Worm (Caenorhabditis elegans): ENCODE results near the gene ags-3.
A peak's percentile ranks its signal among the peaks of the same experiment; 100 is the strongest.

Gene ags-3

DNA sequence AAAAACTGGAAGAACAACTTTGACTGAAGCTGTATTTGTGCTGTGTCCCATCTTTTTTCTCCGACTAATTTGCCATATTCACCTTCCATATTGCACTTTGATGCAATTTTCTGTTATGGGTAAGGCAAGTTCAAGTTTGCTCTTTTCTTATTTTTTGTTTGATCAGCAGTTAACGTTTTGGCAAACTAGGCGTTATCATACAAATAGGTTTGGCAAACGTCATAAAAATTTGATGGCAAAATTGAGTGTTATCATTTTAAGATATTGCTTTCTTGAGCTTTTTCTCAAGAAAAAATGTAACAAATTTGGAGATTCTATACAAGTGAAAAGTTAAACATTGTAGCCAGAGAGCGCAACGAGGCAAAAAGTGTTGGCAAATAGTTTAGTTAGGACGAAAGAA, 41.4 kb downstream of the ags-3 start:
- TF ChIP-seq ceh-91 (GFP tag; IDR thresholded peaks at IDR 0.05) (no peak), nhr-80 (tag; optimal IDR thresholded peaks at IDR 0.05) (peak; percentile 47)

DNA sequence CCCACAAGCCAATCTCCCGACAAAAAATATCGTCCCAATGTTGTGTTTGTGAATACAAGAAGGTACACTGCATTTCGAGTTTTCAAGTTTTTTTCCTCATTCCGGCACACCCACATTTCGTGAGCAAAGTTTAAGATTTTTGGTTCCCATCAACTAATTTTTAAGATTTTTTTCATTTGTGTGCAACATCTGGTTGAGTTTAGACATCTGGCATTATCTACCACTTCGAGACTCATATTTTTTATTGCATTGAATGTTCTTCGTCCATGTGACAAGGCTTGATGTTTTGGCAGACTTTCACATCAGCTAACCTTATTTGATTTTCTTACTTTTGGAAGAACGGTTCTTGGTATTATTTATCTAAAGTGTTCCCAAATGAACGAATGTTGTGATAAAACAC, 43.0 kb downstream of the ags-3 start:
- TF ChIP-seq madf-3 (GFP tag; IDR thresholded peaks at IDR 0.05) (no peak), nhr-90 (tag; optimal IDR thresholded peaks at IDR 0.05) (no peak), egl-44 (GFP tag; IDR thresholded peaks at IDR 0.05) (no peak), C06A6.2 (GFP tag; conservative IDR thresholded peaks at IDR 0.05) (no peak), madf-8 (GFP tag; conservative IDR thresholded peaks at IDR 0.05) (no peak), lin-35 (GFP tag; optimal IDR thresholded peaks at IDR 0.05) (no peak), let-607 (tag; optimal IDR thresholded peaks at IDR 0.05) (no peak), sea-2 (GFP tag; IDR thresholded peaks at IDR 0.05) (no peak), zim-3 (tag; optimal IDR thresholded peaks at IDR 0.05) (no peak), Y79H2A.3 (GFP tag; conservative IDR thresholded peaks at IDR 0.05) (no peak), rec-8 (tag; optimal IDR thresholded peaks at IDR 0.05) (no peak), rcor-1 (GFP tag; IDR thresholded peaks at IDR 0.05) (no peak), nfyb-1 (GFP tag; IDR thresholded peaks at IDR 0.05) (no peak), akir-1 (GFP tag; optimal IDR thresholded peaks at IDR 0.05) (no peak), B0035.1 (tag; optimal IDR thresholded peaks at IDR 0.05) (no peak), Y95B8A.8 (GFP tag; IDR thresholded peaks at IDR 0.05) (no peak), ceh-58 (GFP tag; IDR thresholded peaks at IDR 0.05) (no peak), ztf-26 (tag; optimal IDR thresholded peaks at IDR 0.05) (no peak), mel-28 (tag; optimal IDR thresholded peaks at IDR 0.05; ENCODE audit: borderline replicate concordance) (no peak)

DNA sequence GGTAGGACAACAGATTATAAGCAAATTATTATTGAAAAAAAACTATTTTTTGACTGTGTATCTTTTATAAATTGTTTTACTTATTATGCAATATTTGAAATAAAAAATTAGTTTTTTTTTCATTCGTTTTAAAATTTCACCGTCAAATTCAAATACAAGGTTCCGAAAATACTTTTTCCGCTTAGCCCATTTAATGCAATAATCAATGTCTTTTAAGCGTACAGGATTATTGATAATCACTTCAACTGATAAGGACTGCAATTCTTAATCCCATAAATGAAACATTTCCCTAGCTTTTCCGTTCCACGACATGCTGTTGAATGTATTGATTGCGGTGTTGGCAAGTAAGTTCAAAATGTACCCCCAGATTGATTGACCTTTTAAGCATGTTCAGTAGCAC, 46.4 kb downstream of the ags-3 start, which contains the start of gene nspg-12:
TSS of gene nspg-12 (plus strand) at position 301 of the 400 bp plus-strand sequence.
- TF ChIP-seq ztf-25 (GFP tag; IDR thresholded peaks at IDR 0.05): no peak
- TF ChIP-seq dox-1 (GFP tag; IDR thresholded peaks at IDR 0.05): no peak
- TF ChIP-seq chd-7 (tag; optimal IDR thresholded peaks at IDR 0.05): no peak
- TF ChIP-seq ccch-3 (GFP tag; optimal IDR thresholded peaks at IDR 0.05): no peak
- no peak for TF ChIP-seq madf-10 (tag; optimal IDR thresholded peaks at IDR 0.05)
- no peak for TF ChIP-seq hlh-26 (GFP tag; conservative IDR thresholded peaks at IDR 0.05)
- no peak for TF ChIP-seq lsy-27 (tag; optimal IDR thresholded peaks at IDR 0.05; ENCODE audit: borderline replicate concordance, insufficient read depth)
- TF ChIP-seq rpc-1 (optimal IDR thresholded peaks at IDR 0.05): no peak
- no peak for TF ChIP-seq rpc-1 (tag; optimal IDR thresholded peaks at IDR 0.05)
- no peak for TF ChIP-seq zim-3 (tag; optimal IDR thresholded peaks at IDR 0.05)
- TF ChIP-seq nhr-80 (tag; optimal IDR thresholded peaks at IDR 0.05): no peak
- no peak for TF ChIP-seq Y53F4B.3 (GFP tag; IDR thresholded peaks at IDR 0.05)
- no peak for TF ChIP-seq pbrm-1 (GFP tag; IDR thresholded peaks at IDR 0.05)
- TF ChIP-seq attf-3 (GFP tag; conservative IDR thresholded peaks at IDR 0.05): no peak

DNA sequence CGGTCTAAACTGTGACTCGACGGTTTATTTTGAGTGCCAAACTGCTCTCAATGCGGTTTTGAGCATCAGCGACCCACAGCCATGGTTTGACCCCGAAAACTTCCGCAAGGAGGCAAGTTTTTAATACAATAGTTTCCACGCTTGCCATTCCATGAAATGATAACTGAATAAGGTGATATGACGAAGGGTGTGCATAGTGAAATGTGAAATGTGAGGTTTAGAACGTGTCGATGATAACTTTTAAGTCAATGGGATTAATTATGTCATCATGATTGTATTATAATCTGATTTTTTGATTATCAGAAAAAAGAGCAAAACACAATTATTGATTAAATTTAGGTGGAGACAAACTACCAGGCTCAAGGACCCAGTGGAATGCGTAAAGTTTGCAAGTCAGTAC, 48.1 kb downstream of the ags-3 start:
- TF ChIP-seq nhr-80 (tag; optimal IDR thresholded peaks at IDR 0.05) (peak; percentile 41), sea-2 (GFP tag; IDR thresholded peaks at IDR 0.05) (no peak)

DNA sequence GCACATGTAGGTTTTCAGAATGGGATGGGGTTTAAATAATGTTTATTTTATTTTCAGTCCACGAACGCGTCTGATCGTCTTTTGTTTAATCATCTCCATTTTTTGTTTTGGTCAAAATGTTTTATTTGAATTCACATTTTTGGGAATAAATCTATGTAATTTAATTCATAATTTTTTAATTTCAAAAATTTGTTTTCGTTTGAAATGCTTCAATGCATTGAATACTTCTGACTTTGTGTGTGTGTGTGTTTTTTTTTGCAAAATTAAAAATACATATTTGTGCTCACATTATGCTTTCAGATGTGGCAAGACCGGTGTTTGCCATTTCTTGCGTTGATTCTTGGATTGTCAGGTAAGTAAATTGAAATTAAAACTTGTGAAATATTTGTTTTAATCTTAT, 48.5 kb downstream of the ags-3 start, which contains the start of gene nspg-13:
TSS of gene nspg-13 (plus strand) at position 301 of the 400 bp plus-strand sequence.
- no peak for TF ChIP-seq hsf-1 (GFP tag; IDR thresholded peaks at IDR 0.05)
- no peak for TF ChIP-seq rec-8 (tag; optimal IDR thresholded peaks at IDR 0.05)
- no peak for TF ChIP-seq lir-1 (GFP tag; conservative IDR thresholded peaks at IDR 0.05)
- TF ChIP-seq F55B11.4 (tag; optimal IDR thresholded peaks at IDR 0.05; ENCODE audit: borderline replicate concordance, insufficient read depth): no peak
- TF ChIP-seq bed-2 (GFP tag; IDR thresholded peaks at IDR 0.05): no peak
- TF ChIP-seq nhr-27 (tag; optimal IDR thresholded peaks at IDR 0.05): no peak
- no peak for TF ChIP-seq lag-1 (GFP tag; IDR thresholded peaks at IDR 0.05)
- no peak for TF ChIP-seq mel-28 (tag; optimal IDR thresholded peaks at IDR 0.05; ENCODE audit: borderline replicate concordance)
- no peak for TF ChIP-seq snpc-1.3 (tag; optimal IDR thresholded peaks at IDR 0.05; ENCODE audit: insufficient read depth)
- no peak for TF ChIP-seq B0261.1 (tag; optimal IDR thresholded peaks at IDR 0.05)
- TF ChIP-seq lin-35 (GFP tag; optimal IDR thresholded peaks at IDR 0.05): no peak
- TF ChIP-seq K12H6.12 (tag; optimal IDR thresholded peaks at IDR 0.05): no peak
- no peak for TF ChIP-seq aptf-3 (GFP tag; IDR thresholded peaks at IDR 0.05)
